Worm (Caenorhabditis elegans): ENCODE measurements around the gene Y48E1C.1.

- TF ChIP-seq ceh-19 (GFP tag; optimal IDR thresholded peaks at IDR 0.05) (no peak), sox-2 (GFP tag; IDR thresholded peaks at IDR 0.05) (no peak), fkh-10 (GFP tag; optimal IDR thresholded peaks at IDR 0.05) (no peak), eyg-1 (tag; optimal IDR thresholded peaks at IDR 0.05) (no peak), tbx-2 (tag; optimal IDR thresholded peaks at IDR 0.05) (no peak), hlh-30 (tag; optimal IDR thresholded peaks at IDR 0.05; ENCODE audit: insufficient read depth) (no peak), unc-55 (GFP tag; optimal IDR thresholded peaks at IDR 0.05) (no peak), ama-1 (optimal IDR thresholded peaks at IDR 0.05) (no peak), sdc-2 (tag; optimal IDR thresholded peaks at IDR 0.05) (no peak), lin-11 (tag; optimal IDR thresholded peaks at IDR 0.05) (no peak), dmd-4 (tag; optimal IDR thresholded peaks at IDR 0.05; ENCODE audit: borderline replicate concordance) (no peak), ceh-9 (tag; optimal IDR thresholded peaks at IDR 0.05) (no peak), nfya-1 (tag; optimal IDR thresholded peaks at IDR 0.05) (no peak), pag-3 (tag; optimal IDR thresholded peaks at IDR 0.05; ENCODE audit: borderline replicate concordance) (no peak)
These were observed 50.6 kb downstream of the Y48E1C.1 start for ce11 chrII:13465381-13465838.

Data from whole organism, late embryonic.